Fruit fly (Drosophila melanogaster): ENCODE results near the gene CG12680.

CG12680 gene

DNA sequence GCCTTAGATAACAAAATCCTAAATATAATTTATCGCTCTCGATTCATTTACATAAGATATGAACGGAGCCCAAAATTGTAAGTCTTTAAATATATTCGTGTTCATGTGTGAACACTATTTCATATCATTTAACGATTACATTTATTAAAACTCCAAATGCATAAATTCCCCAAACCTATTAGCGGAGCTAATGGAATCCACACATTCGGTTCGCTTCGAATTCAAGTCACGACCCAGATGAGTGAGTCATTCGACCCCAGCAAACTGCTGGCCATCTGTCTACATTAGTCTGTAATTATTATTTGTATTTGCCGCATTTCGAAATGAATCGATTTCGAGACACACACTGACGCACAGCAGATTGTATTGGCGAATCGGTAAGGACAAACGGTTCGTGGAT is at the start of gene CG12680:
TSS of gene CG12680 (plus strand) at position 301 of the 400 bp plus-strand sequence.
- no peak for TF ChIP-seq CTCF (optimal IDR thresholded peaks at IDR 0.05)
- TF ChIP-seq CG8478 (optimal IDR thresholded peaks at IDR 0.05): no peak

DNA sequence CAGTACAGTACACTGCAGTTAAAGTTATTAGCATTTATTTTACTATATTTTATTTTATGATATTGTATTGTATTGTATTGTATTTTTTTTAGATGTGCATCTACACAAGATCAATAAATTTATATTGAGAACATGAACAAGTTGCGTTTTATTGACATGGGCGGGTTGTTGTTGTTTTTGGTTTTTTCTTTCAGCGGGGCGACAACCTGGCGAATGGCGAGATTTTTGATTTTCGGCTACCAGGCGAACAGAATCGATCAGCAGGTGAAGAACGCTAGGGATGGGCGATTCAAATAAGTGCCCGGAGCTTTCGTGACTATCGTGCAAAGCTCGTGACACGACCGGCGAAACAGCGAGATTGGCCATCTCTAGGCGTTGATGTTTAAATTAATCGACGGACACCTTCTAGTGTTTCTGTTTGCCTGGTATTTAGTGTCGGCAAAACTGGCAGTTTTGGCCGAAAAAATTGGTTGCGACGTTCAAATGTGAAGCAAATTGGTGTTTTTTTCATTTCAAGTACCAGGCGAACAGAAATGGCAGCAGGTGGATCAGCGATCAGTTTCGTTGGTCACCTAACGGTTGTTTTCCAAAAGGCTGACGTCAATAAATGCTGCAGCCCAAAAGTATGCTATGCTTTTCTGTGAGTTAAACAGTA is 41.3 kb upstream of the CG12680 start:
- peak; percentile 7 to 15 for TF ChIP-seq CTCF (optimal IDR thresholded peaks at IDR 0.05)
- TF ChIP-seq CG8478 (optimal IDR thresholded peaks at IDR 0.05): no peak

DNA sequence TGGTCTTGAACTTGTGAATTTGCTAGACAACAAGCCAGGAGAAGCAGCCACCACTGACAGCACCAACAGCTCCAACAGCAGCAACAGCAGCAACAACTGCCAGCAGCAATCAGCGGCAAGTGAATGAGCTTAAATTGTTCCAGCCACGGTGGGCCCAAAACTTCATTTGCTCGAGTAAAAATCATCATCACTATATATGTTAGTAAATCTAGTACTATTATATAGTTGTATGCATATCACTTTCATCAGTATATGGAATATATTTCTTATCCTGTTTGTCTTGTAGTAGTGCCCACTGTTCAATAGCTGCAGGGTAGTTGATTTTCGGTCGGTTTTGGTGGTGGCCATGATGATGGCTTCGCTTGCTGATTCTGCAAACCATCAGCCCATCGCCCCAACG is 38.4 kb upstream of the CG12680 start:
- no peak for TF ChIP-seq CG8478 (optimal IDR thresholded peaks at IDR 0.05)
- no peak for TF ChIP-seq CTCF (optimal IDR thresholded peaks at IDR 0.05)

DNA sequence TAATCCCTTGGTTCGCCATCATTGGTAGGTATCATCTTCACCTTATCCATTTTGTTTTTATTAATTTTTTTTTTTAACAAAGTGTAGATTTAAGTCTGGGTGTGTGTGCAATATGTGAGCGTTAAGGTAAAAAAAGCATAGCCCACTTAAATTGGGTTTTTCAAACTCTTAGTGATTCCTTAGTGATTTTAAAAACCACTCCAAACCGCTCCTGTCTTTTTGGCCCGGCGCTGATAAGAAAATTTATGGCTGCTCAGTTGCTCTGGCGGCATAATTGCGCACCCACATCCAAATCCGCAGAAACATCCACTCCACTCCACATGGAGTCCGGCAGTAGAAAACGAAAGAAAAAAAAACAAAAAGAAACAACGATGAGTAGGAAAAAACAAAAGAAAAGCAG is 36.2 kb upstream of the CG12680 start, which contains the start of gene CG15468:
TSS of gene CG15468 (minus strand) at position 101 of the 400 bp plus-strand sequence.
- TF ChIP-seq CG8478 (optimal IDR thresholded peaks at IDR 0.05): no peak
- TF ChIP-seq CTCF (optimal IDR thresholded peaks at IDR 0.05): no peak

DNA sequence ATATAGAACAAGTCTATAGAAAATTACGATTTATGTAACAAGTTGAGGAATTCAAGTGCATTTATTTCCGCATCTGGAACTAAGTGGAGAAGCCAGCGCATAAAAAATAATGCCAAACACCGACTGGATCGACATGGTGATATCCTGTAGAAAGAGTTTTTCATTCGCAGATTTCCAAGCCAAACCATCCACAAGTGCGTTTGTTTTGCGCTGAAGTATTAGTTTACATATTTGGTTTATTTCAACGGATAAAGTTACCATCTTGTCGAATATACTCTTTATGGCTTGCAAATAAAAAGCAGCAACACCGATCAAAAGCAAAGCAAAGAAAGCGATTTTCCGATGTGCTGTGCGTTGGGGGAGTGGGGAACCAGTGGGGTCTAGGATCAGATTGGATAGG is 34.3 kb upstream of the CG12680 start:
- no peak for TF ChIP-seq CG8478 (optimal IDR thresholded peaks at IDR 0.05)
- TF ChIP-seq CTCF (optimal IDR thresholded peaks at IDR 0.05): no peak

DNA sequence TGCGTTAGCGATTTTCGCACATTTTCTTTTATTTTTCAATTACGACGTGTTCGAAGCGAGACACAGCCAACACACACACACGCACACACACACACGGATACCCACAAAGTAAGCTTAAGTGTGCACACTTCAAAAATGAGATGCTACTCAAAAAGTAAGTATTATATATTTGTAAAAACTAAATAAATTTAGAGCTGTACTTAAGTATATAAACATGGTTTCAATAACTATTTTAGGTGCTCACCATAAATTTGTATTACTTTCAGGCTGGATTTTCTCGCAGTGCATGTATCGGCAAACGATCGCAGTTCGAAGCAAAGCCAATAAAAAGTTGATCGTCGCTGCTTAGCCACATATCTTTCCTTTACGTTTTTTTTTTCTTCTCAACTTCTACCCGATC is 31.6 kb upstream of the CG12680 start:
- TF ChIP-seq CTCF (optimal IDR thresholded peaks at IDR 0.05): no peak
- TF ChIP-seq CG8478 (optimal IDR thresholded peaks at IDR 0.05): no peak

DNA sequence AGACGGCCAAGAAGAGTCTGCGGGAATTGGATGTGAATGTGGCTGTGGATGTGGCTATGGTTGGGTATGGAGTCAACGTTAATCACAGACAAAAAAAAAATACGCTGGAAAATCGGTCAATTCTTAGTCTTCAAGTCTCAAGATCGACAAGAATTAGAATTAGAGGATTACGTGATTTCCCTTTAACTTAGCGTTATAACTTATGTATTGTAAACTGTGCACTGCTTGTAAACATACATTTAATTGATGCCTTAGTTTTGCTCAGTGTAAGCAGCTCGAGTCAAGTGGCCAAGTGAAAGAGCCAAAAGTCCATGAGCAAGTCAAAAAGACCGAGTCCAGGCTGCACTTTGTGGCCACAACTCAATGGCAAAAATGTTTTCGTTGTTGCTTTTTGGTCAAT is 27.3 kb upstream of the CG12680 start:
- TF ChIP-seq CG8478 (optimal IDR thresholded peaks at IDR 0.05): no peak
- no peak for TF ChIP-seq CTCF (optimal IDR thresholded peaks at IDR 0.05)

DNA sequence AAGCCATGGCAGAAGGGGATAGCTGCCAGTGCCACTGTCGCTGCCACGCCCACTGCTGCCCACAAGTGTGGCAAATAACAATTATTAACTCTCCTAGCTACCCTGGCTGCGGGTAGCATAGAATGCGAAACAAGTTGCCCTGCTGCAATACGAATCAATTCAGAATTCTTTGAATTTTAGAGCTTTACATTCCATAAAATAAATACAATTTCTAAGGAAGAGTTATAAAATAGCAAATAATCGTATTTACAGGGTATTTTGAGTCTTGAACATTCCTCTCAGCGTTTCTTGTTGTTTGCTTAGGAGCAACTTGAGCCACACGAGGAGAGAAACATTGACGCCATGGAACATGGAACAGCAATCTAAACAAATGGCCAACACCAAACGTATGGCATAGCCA is 14.8 kb upstream of the CG12680 start:
- TF ChIP-seq CG8478 (optimal IDR thresholded peaks at IDR 0.05) (no peak), CTCF (optimal IDR thresholded peaks at IDR 0.05) (no peak)

DNA sequence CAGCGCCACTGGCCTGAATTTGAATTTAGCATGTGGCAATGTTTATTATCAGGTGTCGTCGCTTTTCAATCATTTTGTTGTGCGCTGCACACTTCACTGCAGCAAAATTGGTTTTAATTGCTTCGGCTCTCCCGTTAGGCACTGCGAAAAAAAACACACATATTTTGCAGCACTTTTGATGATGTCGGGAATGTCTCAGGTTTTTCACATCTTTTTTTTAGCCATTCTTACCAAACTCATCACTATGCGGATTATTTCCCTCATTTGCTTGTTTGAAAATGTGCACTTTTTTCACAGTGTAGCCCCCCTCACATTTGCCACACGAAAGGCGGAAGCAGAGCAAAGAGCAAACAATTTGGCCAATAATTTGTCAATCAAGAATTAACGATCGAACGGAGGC is 14.0 kb upstream of the CG12680 start:
- TF ChIP-seq CG8478 (optimal IDR thresholded peaks at IDR 0.05): no peak
- TF ChIP-seq CTCF (optimal IDR thresholded peaks at IDR 0.05): no peak

DNA sequence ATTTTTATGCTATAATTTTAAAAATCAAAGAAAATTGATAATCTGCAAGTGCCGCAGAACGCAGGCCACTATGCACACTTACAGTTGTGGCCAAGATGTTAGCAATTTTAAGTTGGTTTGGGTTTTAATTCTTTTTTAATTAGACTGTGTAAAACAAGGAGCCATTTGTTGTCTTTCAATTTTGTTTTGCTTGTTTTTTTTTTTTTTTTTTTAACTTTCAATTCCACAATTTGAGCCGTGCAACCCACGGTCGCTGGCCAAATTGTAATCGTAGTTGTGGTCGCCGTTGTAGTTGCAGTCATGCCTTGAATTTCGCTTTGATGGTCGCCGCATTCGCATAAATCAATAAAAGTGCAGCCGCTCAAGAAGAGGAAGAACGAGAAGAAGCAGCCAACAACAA is 11.9 kb upstream of the CG12680 start:
- TF ChIP-seq CTCF (optimal IDR thresholded peaks at IDR 0.05) (no peak), CG8478 (optimal IDR thresholded peaks at IDR 0.05) (no peak)

DNA sequence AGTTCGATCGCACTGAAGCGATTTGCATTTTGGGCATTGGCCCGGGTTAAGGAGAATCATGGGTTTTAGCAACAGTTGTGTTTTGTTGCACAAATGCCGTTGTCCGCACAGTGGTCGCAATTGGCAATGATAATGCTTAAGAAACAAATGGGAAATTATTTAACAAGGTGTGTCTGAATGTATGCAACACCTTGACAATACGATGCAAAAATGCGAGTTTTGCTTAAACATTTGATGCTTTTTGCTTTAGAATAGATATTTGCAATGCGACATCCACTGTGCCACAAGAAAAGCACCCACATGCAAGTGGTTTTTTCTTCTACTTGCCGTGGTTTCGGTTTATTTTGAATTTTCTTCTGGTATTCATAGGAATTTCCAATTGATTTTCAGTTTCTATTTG is 1.8 kb downstream of the CG12680 start:
- TF ChIP-seq CTCF (optimal IDR thresholded peaks at IDR 0.05) (no peak), CG8478 (optimal IDR thresholded peaks at IDR 0.05) (no peak)

DNA sequence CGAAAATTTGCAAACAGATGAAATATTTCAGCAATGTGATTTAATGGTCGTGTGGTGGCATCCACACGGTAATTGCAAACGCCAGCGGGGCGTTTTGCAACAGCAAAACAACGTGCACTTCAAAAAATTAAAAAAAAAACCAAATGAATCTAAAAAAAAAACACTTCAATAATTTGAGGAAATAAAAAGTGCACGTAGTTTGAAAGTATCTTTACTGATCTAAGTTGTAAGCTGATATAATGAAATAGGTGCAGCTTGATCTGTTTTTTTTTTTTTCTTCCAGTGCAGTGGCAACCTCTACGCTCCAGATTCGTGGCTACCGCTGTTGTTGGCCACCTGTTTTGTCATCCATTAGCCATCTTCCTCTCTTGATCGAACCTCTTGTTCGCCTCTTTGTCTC is 5.5 kb downstream of the CG12680 start:
- no peak for TF ChIP-seq CTCF (optimal IDR thresholded peaks at IDR 0.05)
- no peak for TF ChIP-seq CG8478 (optimal IDR thresholded peaks at IDR 0.05)

DNA sequence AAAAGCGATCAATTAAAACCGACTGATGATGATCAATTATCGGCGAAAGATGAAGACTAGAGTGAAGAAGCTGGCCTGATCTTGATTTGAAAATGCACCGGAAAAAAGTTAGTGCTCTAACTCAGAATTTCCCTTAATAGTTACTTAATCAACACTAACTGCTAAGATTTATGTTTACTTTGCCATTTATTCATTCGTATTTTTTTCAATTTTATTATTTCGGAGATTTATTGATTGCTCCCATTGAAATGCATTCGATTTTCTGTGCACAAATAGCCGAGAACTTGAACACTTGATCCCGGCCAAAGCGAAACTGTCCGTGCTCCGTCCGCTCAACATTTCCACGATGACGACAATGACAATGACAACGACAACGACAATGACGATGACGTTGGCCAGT is 12.9 kb downstream of the CG12680 start:
- TF ChIP-seq CG8478 (optimal IDR thresholded peaks at IDR 0.05) (no peak), CTCF (optimal IDR thresholded peaks at IDR 0.05) (no peak)

DNA sequence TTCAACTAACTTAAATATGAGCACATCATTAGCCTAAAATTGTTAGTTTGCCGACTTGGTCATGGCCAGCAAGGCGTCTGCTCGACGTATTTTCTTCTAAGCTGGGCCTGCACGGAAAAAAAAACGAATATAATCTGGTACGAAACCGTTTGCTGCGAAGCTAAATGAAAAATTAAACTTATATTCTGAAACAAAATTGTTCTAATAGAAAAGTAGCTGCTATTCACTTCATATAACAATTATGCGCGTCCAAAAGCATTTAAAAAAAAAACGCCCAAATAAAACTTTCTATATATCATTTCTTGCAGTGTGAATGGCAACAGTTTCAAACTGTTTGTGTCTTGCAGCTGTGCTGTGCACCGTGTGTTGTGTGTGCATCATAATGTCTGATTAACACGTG is 15.8 kb downstream of the CG12680 start:
- TF ChIP-seq CTCF (optimal IDR thresholded peaks at IDR 0.05): no peak
- no peak for TF ChIP-seq CG8478 (optimal IDR thresholded peaks at IDR 0.05)

DNA sequence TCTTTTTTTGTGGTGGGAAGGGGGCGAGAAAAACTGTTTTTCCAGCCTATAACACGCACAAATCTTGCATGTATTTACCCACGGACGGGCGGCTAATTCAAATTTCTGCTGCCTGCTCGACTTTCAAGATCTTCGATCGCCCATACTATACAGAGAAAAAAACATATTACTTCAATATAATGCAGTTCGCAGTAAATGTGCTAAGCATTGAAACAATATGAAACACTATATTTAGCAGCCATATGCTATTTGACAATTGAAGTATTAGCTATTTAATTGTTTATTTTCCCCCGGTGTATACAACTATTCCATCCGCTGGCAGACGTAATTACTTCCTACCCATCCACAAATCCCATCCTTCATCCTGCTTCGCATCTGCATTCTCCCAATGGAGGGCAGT is 17.4 kb downstream of the CG12680 start:
- TF ChIP-seq CG8478 (optimal IDR thresholded peaks at IDR 0.05) (no peak), CTCF (optimal IDR thresholded peaks at IDR 0.05) (no peak)

DNA sequence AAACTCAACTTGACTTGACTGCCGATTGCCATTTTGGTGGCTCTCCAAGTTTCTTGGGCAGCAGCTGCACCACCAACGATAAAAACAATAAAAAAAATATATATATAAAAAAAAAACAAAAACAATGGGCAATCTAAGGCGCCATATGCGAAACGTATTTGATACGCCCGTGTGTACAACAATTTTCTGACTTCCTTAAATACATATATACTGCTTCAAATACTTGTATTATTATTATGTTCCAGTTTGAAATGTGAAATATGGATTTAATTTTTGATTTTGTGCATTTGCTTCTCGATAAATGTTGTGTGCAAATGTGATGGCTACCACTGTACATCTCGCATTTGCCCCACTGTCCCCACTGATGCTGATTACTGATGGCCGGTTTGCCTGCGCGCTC is 21.8 kb downstream of the CG12680 start:
- TF ChIP-seq CTCF (optimal IDR thresholded peaks at IDR 0.05) (no peak), CG8478 (optimal IDR thresholded peaks at IDR 0.05) (no peak)

DNA sequence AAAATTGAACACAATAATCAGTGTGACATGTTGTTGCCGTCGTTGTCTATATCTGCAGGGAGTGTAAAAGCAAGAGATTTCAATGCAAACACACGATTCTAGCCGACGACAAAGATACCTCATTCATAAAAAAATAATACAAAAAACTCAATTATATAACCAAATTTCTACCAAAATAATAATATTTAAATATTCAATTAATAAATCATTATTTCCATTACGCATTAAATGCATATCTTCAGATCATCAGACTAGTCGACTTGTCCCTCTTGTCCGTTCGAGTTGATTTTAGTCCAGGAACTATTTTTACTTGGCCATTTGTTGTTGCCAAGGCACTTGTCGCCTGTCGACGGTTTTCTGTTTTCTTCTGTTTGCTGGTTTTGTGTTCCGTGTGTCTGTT is 22.8 kb downstream of the CG12680 start:
- TF ChIP-seq CTCF (optimal IDR thresholded peaks at IDR 0.05): no peak
- TF ChIP-seq CG8478 (optimal IDR thresholded peaks at IDR 0.05): no peak

Data from S2 (cell line).